Fruit fly (Drosophila melanogaster) whole organism, prepupa: ENCODE results near the gene CG42266.

Experiments used
- Blimp-1 ChIP-seq: fragments of 200-800 bp; sonication (Bioruptor generic); optimal IDR thresholded peaks from 3 replicates; lab custom pipeline; 2017; ENCODE audit warnings: missing biosample characterization, missing genetic modification characterization, mild to moderate bottlenecking, moderate library complexity, missing genetic modification reagents
- CG10669 ChIP-seq: fragments of 200-800 bp; sonication (Bioruptor generic); optimal IDR thresholded peaks from 3 replicates; lab custom pipeline; 2018; ENCODE audit warnings: missing biosample characterization, mild to moderate bottlenecking, missing genetic modification characterization, moderate library complexity
- CG11294 ChIP-seq: fragments of 200-800 bp; sonication (Bioruptor generic); IDR thresholded peaks from 2 replicates; pipeline ENCODE4 v1.3.6; 2022; ENCODE audit warnings: missing biosample characterization, missing genetic modification characterization
- CG11762 ChIP-seq: fragments of 200-800 bp; sonication (Bioruptor generic); optimal IDR thresholded peaks from 3 replicates; lab custom pipeline; 2016; ENCODE audit warnings: missing biosample characterization, missing genetic modification characterization; ENCODE audit not compliant: insufficient read depth
- CG11902 ChIP-seq: fragments of 200-800 bp; sonication (Bioruptor generic); optimal IDR thresholded peaks from 3 replicates; lab custom pipeline; 2016; ENCODE audit warnings: missing biosample characterization, missing genetic modification characterization
- CG15336 ChIP-seq: fragments of 200-800 bp; sonication (Bioruptor generic); IDR thresholded peaks from 2 replicates; pipeline ENCODE4 v1.3.6; 2022; ENCODE audit warnings: missing biosample characterization, missing genetic modification characterization
- CG16779 ChIP-seq: fragments of 200-800 bp; sonication (Bioruptor generic); optimal IDR thresholded peaks from 3 replicates; lab custom pipeline; 2017; ENCODE audit warnings: missing biosample characterization, mild to moderate bottlenecking, missing genetic modification characterization
- CG3032 ChIP-seq: fragments of 200-800 bp; optimal IDR thresholded peaks from 2 replicates; lab custom pipeline; 2019; ENCODE audit warnings: missing biosample characterization, mild to moderate bottlenecking, missing genetic modification characterization, moderate library complexity
- CG31627 ChIP-seq: fragments of 200-800 bp; sonication (Bioruptor generic); optimal IDR thresholded peaks from 3 replicates; lab custom pipeline; 2016; ENCODE audit warnings: missing biosample characterization, missing genetic modification characterization
- CG32006 ChIP-seq: fragments of 200-800 bp; sonication (Bioruptor generic); optimal IDR thresholded peaks from 3 replicates; lab custom pipeline; 2017; ENCODE audit warnings: missing biosample characterization, mild to moderate bottlenecking, missing genetic modification characterization
- CG34406 ChIP-seq: fragments of 200-800 bp; sonication (Bioruptor generic); optimal IDR thresholded peaks from 3 replicates; lab custom pipeline; 2016; ENCODE audit warnings: missing biosample characterization, missing genetic modification characterization
- CG3919 ChIP-seq: fragments of 200-800 bp; sonication (Bioruptor generic); optimal IDR thresholded peaks from 3 replicates; lab custom pipeline; 2016; ENCODE audit warnings: missing biosample characterization, missing genetic modification characterization
- CG4318 ChIP-seq: fragments of 200-800 bp; sonication (Bioruptor generic); optimal IDR thresholded peaks from 3 replicates; lab custom pipeline; 2017; ENCODE audit warnings: missing biosample characterization, mild to moderate bottlenecking, missing genetic modification characterization
- CG6163 ChIP-seq: fragments of 200-800 bp; sonication (Bioruptor generic); IDR thresholded peaks from 3 replicates; pipeline ENCODE4 v1.3.6; 2022; ENCODE audit warnings: missing biosample characterization, missing genetic modification characterization
- CG6276 ChIP-seq: fragments of 200-800 bp; sonication (Bioruptor generic); optimal IDR thresholded peaks from 2 replicates; lab custom pipeline; 2017; ENCODE audit warnings: missing biosample characterization, mild to moderate bottlenecking, missing genetic modification characterization
- CG6792 ChIP-seq: fragments of 200-800 bp; sonication (Bioruptor generic); optimal IDR thresholded peaks from 3 replicates; lab custom pipeline; 2016; ENCODE audit warnings: missing biosample characterization, missing genetic modification characterization
- CG6854 ChIP-seq: fragments of 200-800 bp; sonication (Bioruptor generic); optimal IDR thresholded peaks from 2 replicates; lab custom pipeline; 2017; ENCODE audit warnings: missing biosample characterization, mild to moderate bottlenecking, missing genetic modification characterization
- CG7368 ChIP-seq: fragments of 200-800 bp; sonication (Bioruptor generic); optimal IDR thresholded peaks from 3 replicates; lab custom pipeline; 2016; ENCODE audit warnings: missing biosample characterization, missing genetic modification characterization
- CG8119 ChIP-seq: fragments of 200-800 bp; sonication (Bioruptor generic); IDR thresholded peaks from 3 replicates; pipeline ENCODE4 v1.3.6; 2022; ENCODE audit warnings: missing biosample characterization, missing genetic modification characterization
- CG9139 ChIP-seq: fragments of 200-800 bp; sonication (Bioruptor generic); optimal IDR thresholded peaks from 3 replicates; lab custom pipeline; 2017; ENCODE audit warnings: missing biosample characterization, mild to moderate bottlenecking, missing genetic modification characterization
- Eip75B ChIP-seq: fragments of 200-800 bp; sonication (Bioruptor generic); optimal IDR thresholded peaks from 3 replicates; lab custom pipeline; 2016; ENCODE audit warnings: missing biosample characterization, missing genetic modification characterization
- Eip78C ChIP-seq: fragments of 200-800 bp; sonication (Bioruptor generic); peaks from one replicate; lab custom pipeline; 2016; ENCODE audit warnings: missing biosample characterization, missing genetic modification characterization
- Eip93F ChIP-seq: fragments of 200-800 bp; sonication (Bioruptor generic); optimal IDR thresholded peaks from 2 replicates; lab custom pipeline; 2016; ENCODE audit warnings: missing biosample characterization, mild to moderate bottlenecking, missing genetic modification characterization
- Ets21C ChIP-seq: fragments of 200-800 bp; sonication (Bioruptor generic); optimal IDR thresholded peaks from 3 replicates; lab custom pipeline; 2016; ENCODE audit warnings: missing biosample characterization, missing genetic modification characterization
- Ets96B ChIP-seq: fragments of 200-800 bp; optimal IDR thresholded peaks from 2 replicates; lab custom pipeline; 2019; ENCODE audit warnings: missing biosample characterization, mild to moderate bottlenecking, missing genetic modification characterization, moderate library complexity
- Gug ChIP-seq: fragments of 200-800 bp; sonication (Bioruptor generic); IDR thresholded peaks from 2 replicates; pipeline ENCODE4 v1.3.6; 2022; ENCODE audit warnings: missing biosample characterization, missing genetic modification characterization
- Hr38 ChIP-seq: sonication (Bioruptor generic); optimal IDR thresholded peaks from 2 replicates; lab custom pipeline; 2016; ENCODE audit warnings: missing biosample characterization, missing genetic modification characterization
- Hr39 ChIP-seq: fragments of 200-800 bp; sonication (Bioruptor generic); optimal IDR thresholded peaks from 2 replicates; lab custom pipeline; 2016; ENCODE audit warnings: missing biosample characterization, missing genetic modification characterization
- Hr4 ChIP-seq: fragments of 200-800 bp; sonication (Bioruptor generic); optimal IDR thresholded peaks from 3 replicates; lab custom pipeline; 2016; ENCODE audit warnings: missing biosample characterization, missing genetic modification characterization
- Lpt ChIP-seq: fragments of 200-800 bp; sonication (Bioruptor generic); optimal IDR thresholded peaks from 3 replicates; lab custom pipeline; 2016; ENCODE audit warnings: missing biosample characterization, missing genetic modification characterization
- Met ChIP-seq: fragments of 200-800 bp; sonication (Bioruptor generic); optimal IDR thresholded peaks from 3 replicates; lab custom pipeline; 2016; ENCODE audit warnings: missing biosample characterization, missing genetic modification characterization
- Smox ChIP-seq: fragments of 200-800 bp; sonication (Bioruptor generic); optimal IDR thresholded peaks from 3 replicates; lab custom pipeline; 2016; ENCODE audit warnings: missing biosample characterization, missing genetic modification characterization
- Sox102F ChIP-seq: fragments of 200-800 bp; sonication (Bioruptor generic); optimal IDR thresholded peaks from 2 replicates; lab custom pipeline; 2016; ENCODE audit warnings: missing biosample characterization, mild to moderate bottlenecking, missing genetic modification characterization
- Sox14 ChIP-seq: fragments of 200-800 bp; sonication (Bioruptor generic); optimal IDR thresholded peaks from 3 replicates; lab custom pipeline; 2016; ENCODE audit warnings: missing biosample characterization, missing genetic modification characterization
- Sox15 ChIP-seq: fragments of 200-800 bp; sonication (Bioruptor generic); optimal IDR thresholded peaks from 3 replicates; lab custom pipeline; 2016; ENCODE audit warnings: missing biosample characterization, missing genetic modification characterization
- achi ChIP-seq: fragments of 200-800 bp; sonication (Bioruptor generic); optimal IDR thresholded peaks from 3 replicates; lab custom pipeline; 2016; ENCODE audit warnings: missing biosample characterization, missing genetic modification characterization
- acj6 ChIP-seq: fragments of 200-800 bp; sonication (Bioruptor generic); optimal IDR thresholded peaks from 3 replicates; lab custom pipeline; 2016; ENCODE audit warnings: missing biosample characterization, missing genetic modification characterization
- cyc ChIP-seq: fragments of 200-800 bp; sonication (Bioruptor generic); optimal IDR thresholded peaks from 3 replicates; lab custom pipeline; 2016; ENCODE audit warnings: missing biosample characterization, missing genetic modification characterization
- dac ChIP-seq: fragments of 200-800 bp; sonication (Bioruptor generic); optimal IDR thresholded peaks from 2 replicates; lab custom pipeline; 2017; ENCODE audit warnings: missing biosample characterization, mild to moderate bottlenecking, missing genetic modification characterization
- dsx ChIP-seq: fragments of 200-800 bp; optimal IDR thresholded peaks from 3 replicates; lab custom pipeline; 2019; ENCODE audit warnings: missing biosample characterization, mild to moderate bottlenecking, missing genetic modification characterization, moderate library complexity; ENCODE audit not compliant: poor library complexity, severe bottlenecking
- eg ChIP-seq: fragments of 200-800 bp; sonication (Bioruptor generic); IDR thresholded peaks from 3 replicates; pipeline ENCODE4 v1.3.6; 2022; ENCODE audit warnings: missing biosample characterization, missing genetic modification characterization
- esn ChIP-seq: fragments of 200-800 bp; sonication (Bioruptor generic); optimal IDR thresholded peaks from 2 replicates; lab custom pipeline; 2016; ENCODE audit warnings: missing biosample characterization, mild to moderate bottlenecking, missing genetic modification characterization, moderate library complexity
- fd59A ChIP-seq: fragments of 200-800 bp; sonication (Bioruptor generic); optimal IDR thresholded peaks from 2 replicates; lab custom pipeline; 2017; ENCODE audit warnings: missing biosample characterization, mild to moderate bottlenecking, missing genetic modification characterization, missing genetic modification reagents
- fd85E ChIP-seq: fragments of 200-800 bp; sonication (Bioruptor generic); optimal IDR thresholded peaks from 3 replicates; lab custom pipeline; 2016; ENCODE audit warnings: missing biosample characterization, missing genetic modification characterization
- fkh ChIP-seq: fragments of 200-800 bp; sonication (Bioruptor generic); optimal IDR thresholded peaks from 3 replicates; lab custom pipeline; 2017; ENCODE audit warnings: missing biosample characterization, mild to moderate bottlenecking, missing genetic modification characterization, moderate library complexity
- net ChIP-seq: fragments of 200-800 bp; sonication (Bioruptor generic); optimal IDR thresholded peaks from 3 replicates; lab custom pipeline; 2016; ENCODE audit warnings: missing biosample characterization, missing genetic modification characterization
- salr ChIP-seq, 2 experiments: fragments of 200-800 bp; sonication (Bioruptor generic); optimal IDR thresholded peaks; 3 replicates each; lab custom pipeline; 2016 to 2018; ENCODE audit warnings: missing biosample characterization in 2 of 2, missing genetic modification characterization in 2 of 2, mild to moderate bottlenecking in 1 of 2
- spab ChIP-seq: fragments of 200-800 bp; sonication (Bioruptor generic); optimal IDR thresholded peaks from 2 replicates; lab custom pipeline; 2017; ENCODE audit warnings: missing biosample characterization, mild to moderate bottlenecking, missing genetic modification characterization, missing genetic modification reagents
- ss ChIP-seq, 2 experiments: fragments of 200-800 bp; sonication (Bioruptor generic); optimal IDR thresholded peaks; 2 replicates in 1 of 2; 3 replicates in 1 of 2; lab custom pipeline; 2017 to 2018; ENCODE audit warnings: mild to moderate bottlenecking in 2 of 2, missing biosample characterization in 2 of 2, missing genetic modification characterization in 2 of 2, moderate library complexity in 1 of 2
- topi ChIP-seq: fragments of 200-800 bp; sonication (Bioruptor generic); optimal IDR thresholded peaks from 3 replicates; lab custom pipeline; 2016; ENCODE audit warnings: missing biosample characterization, missing genetic modification characterization

CG42266 gene

dm6 chr2L:16299466-16300311, 40.5 kb downstream of the CG42266 start, which contains the start of the genes heix and CG17328:
Gene heix (minus strand): TSS chr2L:16299858.
Gene CG17328 (plus strand): TSS chr2L:16299943.
- TF ChIP-seq topi (GFP tag; lab: Kevin White, UChicago): peak; percentile 75
- peak; percentile 81 for TF ChIP-seq Sox14 (GFP tag; lab: Kevin White, UChicago)
- peak; percentile 70 for TF ChIP-seq Sox15
- peak; percentile 81 for TF ChIP-seq CG31627 (GFP tag; lab: Kevin White, UChicago)
- TF ChIP-seq CG11762 (GFP tag; lab: Kevin White, UChicago): peak; percentile 63
- peak; percentile 77 for TF ChIP-seq Met (GFP tag; lab: Kevin White, UChicago)
- no peak; the same call in 1 of the 3 replicates for TF ChIP-seq CG6163 (GFP tag; lab: Robert Waterston, UW)
- TF ChIP-seq CG6854 (GFP tag; lab: Kevin White, UChicago): peak; percentile 61
- peak; percentile 63 to 72 for TF ChIP-seq salr (GFP tag; optimal IDR thresholded peaks at IDR 0.05; lab: Kevin White, UChicago)
- no peak for TF ChIP-seq CG4318
- TF ChIP-seq CG11902 (GFP tag; lab: Kevin White, UChicago): peak; percentile 74
- no peak for TF ChIP-seq spab (GFP tag; lab: Kevin White, UChicago)
- TF ChIP-seq Lpt (GFP tag; lab: Kevin White, UChicago): no peak
- no peak for TF ChIP-seq CG16779 (tag; lab: Kevin White, UChicago)
- no peak for TF ChIP-seq CG11294 (GFP tag; lab: Robert Waterston, UW)
- peak; percentile 86 for TF ChIP-seq Hr4 (GFP tag; lab: Kevin White, UChicago)
- TF ChIP-seq ss (GFP tag; optimal IDR thresholded peaks at IDR 0.05; lab: Kevin White, UChicago): no peak
- TF ChIP-seq CG9139 (GFP tag; lab: Kevin White, UChicago): no peak
- no peak for TF ChIP-seq Hr38 (GFP tag; lab: Kevin White, UChicago)
- no peak for TF ChIP-seq eg (GFP tag; lab: Robert Waterston, UW)
- TF ChIP-seq CG34406 (GFP tag; lab: Kevin White, UChicago): peak; percentile 66
- TF ChIP-seq fd59A (GFP tag; lab: Kevin White, UChicago): peak; percentile 44
- TF ChIP-seq Gug (GFP tag; lab: Robert Waterston, UW): peak; percentile 51; the same call in 1 of the 2 replicates
- no peak for TF ChIP-seq CG32006 (GFP tag; lab: Kevin White, UChicago)
- TF ChIP-seq CG8119: no peak
- TF ChIP-seq CG6276 (GFP tag; lab: Kevin White, UChicago): no peak
- TF ChIP-seq Hr39 (GFP tag; lab: Kevin White, UChicago): no peak
- TF ChIP-seq cyc (GFP tag; lab: Kevin White, UChicago): peak; percentile 76
- TF ChIP-seq Eip93F (GFP tag; lab: Kevin White, UChicago): peak; percentile 47
- peak; percentile 91 for TF ChIP-seq Eip78C (GFP tag; lab: Kevin White, UChicago)
- TF ChIP-seq acj6 (GFP tag; lab: Kevin White, UChicago): peak; percentile 82
- peak; percentile 56 for TF ChIP-seq CG6792 (GFP tag; lab: Kevin White, UChicago)
- TF ChIP-seq achi: peak; percentile 83
- peak; percentile 44 for TF ChIP-seq CG15336 (GFP tag; lab: Robert Waterston, UW)
- no peak for TF ChIP-seq Sox102F (GFP tag; lab: Kevin White, UChicago)
- no peak for TF ChIP-seq net (GFP tag; lab: Kevin White, UChicago)
- peak; percentile 52 for TF ChIP-seq CG7368 (GFP tag; lab: Kevin White, UChicago)
- peak; percentile 42 for TF ChIP-seq dac
- peak; percentile 28 for TF ChIP-seq Blimp-1
- TF ChIP-seq dsx (GFP tag; lab: Kevin White, UChicago): no peak
- TF ChIP-seq fd85E (GFP tag; lab: Kevin White, UChicago): no peak
- peak; percentile 84 for TF ChIP-seq esn
- TF ChIP-seq fkh: peak; percentile 69
- TF ChIP-seq CG3919 (GFP tag; lab: Kevin White, UChicago): no peak
- TF ChIP-seq CG10669 (GFP tag; lab: Kevin White, UChicago): no peak
- no peak for TF ChIP-seq Smox
- TF ChIP-seq Ets96B (tag; lab: Kevin White, UChicago): peak; percentile 61
- TF ChIP-seq Ets21C (GFP tag; lab: Kevin White, UChicago): peak; percentile 74
- TF ChIP-seq Eip75B (GFP tag; lab: Kevin White, UChicago): peak; percentile 79
- peak; percentile 64 for TF ChIP-seq CG3032 (tag; lab: Kevin White, UChicago)
